Worm (Caenorhabditis elegans): ENCODE measurements around the gene ZK896.5.
"Not testable (repeated sequence)": the region's sequence is repeated elsewhere in the genome, so short reads cannot be mapped to it uniquely, and the experiment has no call there.

Gene ZK896.5

DNA sequence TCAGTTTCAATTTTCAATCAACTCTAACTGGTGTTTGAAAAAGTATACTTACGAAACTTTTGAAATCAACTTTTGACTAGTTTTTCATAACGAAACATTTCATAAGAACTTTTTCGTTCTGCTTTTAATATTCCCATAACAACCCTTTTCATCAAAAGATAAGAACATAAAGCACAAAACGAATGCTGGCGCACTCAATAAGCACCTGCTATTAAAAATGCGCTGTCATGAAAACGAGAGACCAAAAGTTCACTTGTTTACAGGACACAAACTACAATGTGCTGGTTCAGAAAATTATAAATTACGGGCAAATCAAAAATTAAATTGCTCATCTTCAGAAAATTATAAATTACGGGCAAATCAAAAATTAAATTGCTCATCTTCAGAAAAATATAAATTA, 11.6 kb upstream of the ZK896.5 start:
- peak; percentile 89 for TF ChIP-seq sma-9 (GFP tag; optimal IDR thresholded peaks at IDR 0.05)
- TF ChIP-seq sma-9 (tag; optimal IDR thresholded peaks at IDR 0.05) = no peak
- TF ChIP-seq ceh-16 (tag; optimal IDR thresholded peaks at IDR 0.05) = no peak
- no peak for TF ChIP-seq alr-1 (tag; optimal IDR thresholded peaks at IDR 0.05)
- peak; percentile 45 for TF ChIP-seq fos-1 (tag; optimal IDR thresholded peaks at IDR 0.05)

DNA sequence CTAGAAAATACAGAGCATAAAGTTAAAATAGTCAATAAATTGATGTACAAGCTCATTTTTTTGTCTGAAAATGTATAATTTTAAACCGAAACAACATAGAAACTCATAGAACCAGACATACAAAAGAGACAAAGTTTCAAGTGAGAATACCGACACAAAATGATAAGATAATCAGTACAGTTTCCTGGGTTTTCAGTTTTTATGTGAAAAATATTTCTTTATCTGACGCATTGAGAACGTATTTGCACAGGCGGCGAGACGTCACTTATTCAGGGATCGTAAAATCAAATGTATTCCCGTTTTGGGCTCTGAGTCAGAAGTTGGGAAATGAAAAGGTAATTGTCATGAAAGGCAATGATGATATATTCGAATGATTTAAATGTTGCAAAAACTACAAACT, 11.0 kb upstream of the ZK896.5 start, which contains the start of gene K08D8.6:
Gene K08D8.6, minus strand, starts transcription at position 64 of the 400 bp plus-strand sequence.
- TF ChIP-seq alr-1 (tag; optimal IDR thresholded peaks at IDR 0.05) (no peak), skn-1 (tag; optimal IDR thresholded peaks at IDR 0.05) (no peak), fos-1 (tag; optimal IDR thresholded peaks at IDR 0.05) (peak; percentile 96), nhr-129 (tag; optimal IDR thresholded peaks at IDR 0.05) (no peak), sma-9 (GFP tag; optimal IDR thresholded peaks at IDR 0.05) (peak; percentile 70), sma-9 (tag; optimal IDR thresholded peaks at IDR 0.05) (no peak), gmeb-1 (tag; optimal IDR thresholded peaks at IDR 0.05) (peak; percentile 15), nhr-21 (tag; optimal IDR thresholded peaks at IDR 0.05) (no peak)

DNA sequence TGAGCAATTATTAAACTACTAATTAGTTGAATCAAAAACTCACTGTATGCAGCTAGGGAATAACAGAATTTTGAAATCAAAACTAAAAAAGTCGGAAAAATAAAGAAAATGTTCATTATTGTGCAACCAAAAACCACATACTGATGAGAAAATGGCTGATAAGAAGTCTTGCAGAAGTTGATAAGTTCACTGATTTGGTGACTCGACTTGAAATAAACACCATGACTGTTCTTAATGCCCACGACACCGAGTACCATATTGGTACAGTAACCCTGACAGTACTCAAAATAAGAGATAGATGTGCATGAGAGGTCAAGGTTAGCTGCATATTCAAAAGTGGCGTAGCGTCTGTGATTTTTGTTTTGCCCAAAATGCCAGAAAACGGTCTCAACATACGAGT, 6.6 kb upstream of the ZK896.5 start:
- TF ChIP-seq sem-4 (tag; optimal IDR thresholded peaks at IDR 0.05) (no peak), gmeb-1 (tag; optimal IDR thresholded peaks at IDR 0.05) (no peak), egl-27 (tag; optimal IDR thresholded peaks at IDR 0.05) (no peak), fos-1 (tag; optimal IDR thresholded peaks at IDR 0.05) (peak; percentile 67), zag-1 (tag; optimal IDR thresholded peaks at IDR 0.05) (no peak), sma-9 (GFP tag; optimal IDR thresholded peaks at IDR 0.05) (no peak), sma-9 (tag; optimal IDR thresholded peaks at IDR 0.05) (no peak)

DNA sequence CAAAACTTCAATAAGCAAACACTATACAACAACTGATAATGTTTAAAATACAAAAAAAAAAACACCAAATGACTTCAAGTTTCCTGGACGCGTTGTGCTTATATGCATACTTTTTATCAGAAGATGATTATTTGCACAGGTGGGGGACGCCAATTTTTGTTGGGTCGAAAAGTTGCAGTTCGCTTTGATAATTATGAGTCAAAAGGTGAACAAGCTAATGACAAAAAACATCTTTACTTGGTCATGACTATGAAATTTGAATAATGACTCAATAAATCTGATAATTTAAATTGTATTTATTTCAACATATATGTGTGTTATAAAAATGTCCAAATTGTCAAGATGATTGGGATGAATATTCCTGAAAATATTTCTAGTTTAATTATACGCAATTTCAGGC, 3.7 kb upstream of the ZK896.5 start, which contains the start of gene ZK896.4:
Gene ZK896.4, minus strand, starts transcription at position 101 of the 400 bp plus-strand sequence.
- TF ChIP-seq skn-1 (tag; optimal IDR thresholded peaks at IDR 0.05) (no peak), lin-13 (GFP tag; optimal IDR thresholded peaks at IDR 0.05) (no peak), Y55F3AM.14 (GFP tag; optimal IDR thresholded peaks at IDR 0.05) (no peak), nhr-77 (tag; optimal IDR thresholded peaks at IDR 0.05) (no peak), nhr-21 (tag; optimal IDR thresholded peaks at IDR 0.05) (no peak), zag-1 (tag; optimal IDR thresholded peaks at IDR 0.05) (no peak), nhr-12 (tag; optimal IDR thresholded peaks at IDR 0.05) (no peak)

DNA sequence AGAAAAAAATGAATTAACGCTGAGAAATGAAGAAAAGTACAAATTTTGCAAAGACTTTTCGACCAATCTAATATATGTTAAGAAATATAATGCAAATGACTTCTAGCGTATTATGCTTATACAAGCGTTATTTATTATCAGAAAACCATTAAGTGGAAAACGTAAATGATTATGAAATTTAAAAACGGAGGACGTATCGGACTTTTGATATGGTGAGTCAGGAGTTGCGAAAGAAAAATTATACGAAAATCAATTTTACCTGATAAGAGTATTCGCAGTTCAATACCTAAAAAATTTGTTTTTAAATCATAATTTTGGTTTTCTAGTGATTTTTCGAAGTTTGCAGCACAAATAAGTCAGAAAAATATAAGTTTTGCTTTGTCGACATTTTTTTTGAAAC, 2.9 kb downstream of the ZK896.5 start:
- TF ChIP-seq F13H6.1 (tag; optimal IDR thresholded peaks at IDR 0.05) (no peak), crh-2 (tag; optimal IDR thresholded peaks at IDR 0.05) (no peak), fos-1 (tag; optimal IDR thresholded peaks at IDR 0.05) (peak; percentile 85), zag-1 (tag; optimal IDR thresholded peaks at IDR 0.05) (no peak), sma-9 (GFP tag; optimal IDR thresholded peaks at IDR 0.05) (peak; percentile 31), sma-9 (tag; optimal IDR thresholded peaks at IDR 0.05) (no peak)

DNA sequence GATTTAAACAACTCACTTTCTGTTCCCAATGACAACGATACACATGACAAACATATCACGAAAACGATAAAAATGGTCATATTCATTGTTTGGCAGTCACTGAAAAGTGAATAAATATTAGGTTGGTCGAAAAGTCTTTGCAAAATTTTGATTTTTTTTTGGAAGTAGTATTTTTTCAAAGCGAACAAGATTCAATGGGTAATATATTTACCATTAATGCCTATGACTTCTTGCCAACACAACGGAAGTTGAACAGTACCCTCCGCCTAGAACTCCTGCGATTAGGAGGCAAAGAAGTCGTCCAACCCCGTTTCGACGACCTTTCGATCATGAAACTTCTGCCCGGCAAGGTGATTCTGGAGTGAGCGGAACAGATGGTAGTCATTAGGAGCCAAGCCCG, 4.2 kb downstream of the ZK896.5 start, which contains the start of gene ZK896.1:
Gene ZK896.1, minus strand, starts transcription at position 101 of the 400 bp plus-strand sequence.
- TF ChIP-seq lsy-2, R02D3.7, mab-5 (tag; optimal IDR thresholded peaks at IDR 0.05): not testable (repeated sequence)

DNA sequence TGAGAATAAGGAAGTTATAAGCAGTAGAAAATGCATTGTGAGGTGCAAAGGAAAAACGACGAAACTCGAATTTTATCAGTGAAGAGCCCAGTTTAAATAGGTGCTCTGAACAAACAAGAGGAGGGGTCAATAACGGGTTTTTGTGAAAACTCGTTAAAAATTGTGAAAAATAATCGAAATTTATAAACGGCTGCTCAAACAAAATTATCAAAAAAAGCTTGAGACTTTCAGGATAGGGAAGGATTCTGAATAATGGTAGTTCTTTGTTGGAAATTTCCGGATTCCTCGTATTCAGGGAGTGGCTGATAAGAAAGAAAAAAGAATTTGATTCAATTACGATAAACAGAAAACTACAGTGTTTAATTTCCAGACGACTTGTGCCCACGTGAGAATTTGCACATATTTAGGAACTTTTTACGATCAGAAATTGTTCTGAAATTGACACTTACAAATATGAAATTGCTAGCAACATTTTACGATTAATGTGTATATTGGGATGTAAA, 7.9 kb downstream of the ZK896.5 start, which contains the start of gene clec-187:
Gene clec-187, minus strand, starts transcription at position 51 of the 503 bp plus-strand sequence.
- peak; percentile 9 for TF ChIP-seq fos-1 (tag; optimal IDR thresholded peaks at IDR 0.05)
- no peak for TF ChIP-seq sem-4 (tag; optimal IDR thresholded peaks at IDR 0.05)

DNA sequence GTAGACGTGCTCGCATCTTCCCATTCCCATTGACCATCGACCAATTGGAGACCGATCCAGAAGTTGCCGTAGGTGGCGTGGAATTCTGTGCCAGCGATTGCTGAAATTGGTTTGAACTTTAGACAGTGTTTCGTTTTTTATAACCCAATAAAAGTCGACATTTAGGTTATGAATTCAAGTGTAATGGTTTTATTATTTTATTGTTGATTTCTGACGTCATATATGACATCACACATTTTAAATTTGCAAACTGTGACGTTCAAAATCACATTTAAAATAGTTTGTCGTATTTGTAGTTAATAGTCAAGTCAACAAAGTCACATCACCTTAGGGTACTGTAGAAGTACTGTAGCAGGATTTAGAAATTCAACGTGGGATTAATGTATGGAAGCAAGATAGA, 9.1 kb downstream of the ZK896.5 start:
- TF ChIP-seq mbf-1 (tag; optimal IDR thresholded peaks at IDR 0.05) (no peak), crh-2 (tag; optimal IDR thresholded peaks at IDR 0.05) (no peak), nhr-10 (tag; optimal IDR thresholded peaks at IDR 0.05) (no peak), ztf-1 (GFP tag; conservative IDR thresholded peaks at IDR 0.05) (no peak), nhr-25 (tag; optimal IDR thresholded peaks at IDR 0.05) (no peak), nhr-237 (tag; optimal IDR thresholded peaks at IDR 0.05) (no peak), unc-62 (GFP tag; optimal IDR thresholded peaks at IDR 0.05) (no peak), fos-1 (tag; optimal IDR thresholded peaks at IDR 0.05) (no peak), ceh-82 (tag; optimal IDR thresholded peaks at IDR 0.05) (no peak), elt-3 (tag; optimal IDR thresholded peaks at IDR 0.05) (no peak), nhr-23 (tag; optimal IDR thresholded peaks at IDR 0.05) (no peak), unc-55 (GFP tag; optimal IDR thresholded peaks at IDR 0.05) (no peak), alr-1 (tag; optimal IDR thresholded peaks at IDR 0.05) (no peak), nhr-6 (tag; optimal IDR thresholded peaks at IDR 0.05) (no peak), peb-1 (tag; optimal IDR thresholded peaks at IDR 0.05) (no peak), unc-39 (tag; optimal IDR thresholded peaks at IDR 0.05) (no peak), ztf-4 (tag; optimal IDR thresholded peaks at IDR 0.05) (no peak), R02D3.7 (tag; optimal IDR thresholded peaks at IDR 0.05) (no peak)

Data from whole organism, L2 larva.